Fruit fly (Drosophila melanogaster): ENCODE measurements around the gene salt.

salt gene

DNA sequence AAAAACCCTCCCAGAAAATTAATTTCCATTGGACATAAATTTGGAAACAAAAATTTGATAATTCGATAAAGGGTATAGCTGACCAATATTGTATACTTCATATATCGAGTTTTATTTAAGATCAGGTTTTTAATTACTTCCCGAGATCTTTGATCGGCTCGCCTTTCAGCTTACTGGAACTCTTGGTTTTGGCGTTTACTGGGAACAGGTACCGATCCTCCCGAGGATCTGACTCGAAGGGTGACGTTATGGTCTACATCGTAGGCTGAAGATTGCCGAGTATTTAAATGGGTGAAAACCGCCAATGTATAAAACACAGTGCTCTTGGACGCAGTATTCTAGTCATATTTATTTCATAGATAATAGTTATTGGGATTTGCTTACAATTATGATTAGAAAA lies 46.3 kb downstream of the salt start, which contains the start of gene CG42693 (continued):
- no peak for TF ChIP-seq phol (tag; optimal IDR thresholded peaks at IDR 0.05)
- no peak for TF ChIP-seq CG3163 (GFP tag; optimal IDR thresholded peaks at IDR 0.05)

DNA sequence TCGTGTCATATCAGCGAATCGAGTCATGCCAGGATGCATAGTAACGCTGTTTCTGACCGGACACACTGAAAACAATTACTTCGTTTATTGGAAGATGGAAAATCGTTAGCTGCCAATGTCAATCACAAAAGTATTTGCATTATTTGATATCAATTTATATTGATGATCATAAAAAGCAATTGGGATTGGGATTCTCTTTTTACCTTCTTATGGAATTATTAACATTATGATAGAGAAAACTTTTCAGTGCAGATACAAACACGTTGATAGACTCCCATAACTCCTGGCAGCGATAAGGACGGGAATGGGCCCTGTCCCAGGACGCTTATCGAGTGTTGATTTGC lies 47.6 kb downstream of the salt start:
- TF ChIP-seq CG15696 (tag; optimal IDR thresholded peaks at IDR 0.05), result peak; percentile 63
- no peak for TF ChIP-seq sima (GFP tag; optimal IDR thresholded peaks at IDR 0.05)
- no peak for TF ChIP-seq tna (GFP tag; IDR thresholded peaks at IDR 0.05; ENCODE audit: partially characterized antibody)
- peak; percentile 87 for TF ChIP-seq sens (GFP tag)
- peak; percentile 32 for TF ChIP-seq CG31441 (GFP tag; IDR thresholded peaks at IDR 0.05)
- TF ChIP-seq ara (GFP tag; IDR thresholded peaks at IDR 0.05), result peak; percentile 41; the same call in 1 of the 2 replicates
- no peak for TF ChIP-seq CG17568 (GFP tag; optimal IDR thresholded peaks at IDR 0.05)
- 0 out of 3 replicates have a peak, but pooled peaks have one; percentile 9 for TF ChIP-seq row (GFP tag; IDR thresholded peaks at IDR 0.05)
- peak; percentile 41 for TF ChIP-seq trem (tag; optimal IDR thresholded peaks at IDR 0.05)
- no peak for TF ChIP-seq Usf (GFP tag; optimal IDR thresholded peaks at IDR 0.05)
- TF ChIP-seq Scr (GFP tag; IDR thresholded peaks at IDR 0.05; ENCODE audit: partially characterized antibody), result no peak
- TF ChIP-seq az2 (GFP tag; optimal IDR thresholded peaks at IDR 0.05), result no peak
- TF ChIP-seq zf30C (GFP tag; optimal IDR thresholded peaks at IDR 0.05), result peak; percentile 71
- peak; percentile 14 for TF ChIP-seq CG12391 (tag; optimal IDR thresholded peaks at IDR 0.05)
- peak; percentile 40 for TF ChIP-seq phol (tag; optimal IDR thresholded peaks at IDR 0.05)
- no peak for TF ChIP-seq BEAF-32 (GFP tag; optimal IDR thresholded peaks at IDR 0.05)
- no peak for TF ChIP-seq prd (optimal IDR thresholded peaks at IDR 0.05)
- TF ChIP-seq prd (GFP tag; IDR thresholded peaks at IDR 0.05), result peak; percentile 73; the same call in 2 of the 3 replicates
- TF ChIP-seq Ets65A (GFP tag), result peak; percentile 72
- no peak for TF ChIP-seq bcd (GFP tag; optimal IDR thresholded peaks at IDR 0.05)
- no peak for TF ChIP-seq CG32772 (GFP tag; IDR thresholded peaks at IDR 0.05)
- TF ChIP-seq Hr51 (GFP tag; optimal IDR thresholded peaks at IDR 0.05), result no peak
- TF ChIP-seq ac (GFP tag; optimal IDR thresholded peaks at IDR 0.05), result peak; percentile 38
- TF ChIP-seq seq (GFP tag; IDR thresholded peaks at IDR 0.05), result no peak
- TF ChIP-seq D19A (tag; optimal IDR thresholded peaks at IDR 0.05), result peak; percentile 0
- TF ChIP-seq lab (GFP tag; optimal IDR thresholded peaks at IDR 0.05), result no peak
- peak; percentile 4 for TF ChIP-seq Hsf (GFP tag; optimal IDR thresholded peaks at IDR 0.05)
- TF ChIP-seq CG10979 (tag; optimal IDR thresholded peaks at IDR 0.05), result peak; percentile 50
- no peak for TF ChIP-seq CG4820 (GFP tag; optimal IDR thresholded peaks at IDR 0.05)
- TF ChIP-seq grn (GFP tag; optimal IDR thresholded peaks at IDR 0.05), result peak; percentile 26
- TF ChIP-seq gcm2 (GFP tag; optimal IDR thresholded peaks at IDR 0.05), result no peak
- TF ChIP-seq CG43689 (GFP tag; IDR thresholded peaks at IDR 0.05), result no peak
- TF ChIP-seq CG3065 (GFP tag; optimal IDR thresholded peaks at IDR 0.05), result no peak
- TF ChIP-seq CG8359 (GFP tag; optimal IDR thresholded peaks at IDR 0.05; ENCODE audit: borderline replicate concordance), result no peak
- no peak for TF ChIP-seq CG11504 (tag; optimal IDR thresholded peaks at IDR 0.05)
- TF ChIP-seq E2f1 (GFP tag; IDR thresholded peaks at IDR 0.05), result no peak
- no peak for TF ChIP-seq nmo (GFP tag; optimal IDR thresholded peaks at IDR 0.05)
- no peak for TF ChIP-seq exex (tag; optimal IDR thresholded peaks at IDR 0.05)
- peak; percentile 17 for TF ChIP-seq CG14710 (tag; optimal IDR thresholded peaks at IDR 0.05)
- TF ChIP-seq sd (tag; optimal IDR thresholded peaks at IDR 0.05), result no peak
- peak in 1 of 3 experiments; percentile 29 for TF ChIP-seq lola (GFP tag; optimal IDR thresholded peaks at IDR 0.05)
- TF ChIP-seq CG16815 (GFP tag; optimal IDR thresholded peaks at IDR 0.05), result peak; percentile 21
- TF ChIP-seq CG2202 (tag; optimal IDR thresholded peaks at IDR 0.05), result no peak
- no peak for TF ChIP-seq CG15601 (tag; optimal IDR thresholded peaks at IDR 0.05)
- TF ChIP-seq CG10209 (GFP tag; optimal IDR thresholded peaks at IDR 0.05), result peak; percentile 11
- TF ChIP-seq CG15479 (GFP tag; optimal IDR thresholded peaks at IDR 0.05), result peak; percentile 54
- no peak for TF ChIP-seq CG1792 (GFP tag; optimal IDR thresholded peaks at IDR 0.05)
- TF ChIP-seq CG13424 (tag; optimal IDR thresholded peaks at IDR 0.05), result no peak

All from whole organism, embryonic.